Worm (Caenorhabditis elegans) whole organism, L3 larva: ENCODE data around the gene srj-11.

ENCODE experiments used
- ZK546.5 ChIP-seq: sonication (generic microtip); optimal IDR thresholded peaks from 2 replicates; lab custom pipeline; 2017; ENCODE audit warnings: missing biosample characterization, missing genetic modification characterization
- ceh-16 ChIP-seq: sonication (generic microtip); optimal IDR thresholded peaks from 2 replicates; lab custom pipeline; 2017; ENCODE audit warnings: missing biosample characterization, missing genetic modification characterization
- ceh-28 ChIP-seq: fragments of 150-350 bp; optimal IDR thresholded peaks from 2 replicates; lab custom pipeline; 2014; ENCODE audit warnings: missing biosample characterization, missing genetic modification reagents, missing genetic modification characterization
- ceh-82 ChIP-seq: fragments of 150-350 bp; optimal IDR thresholded peaks from 2 replicates; lab custom pipeline; 2014; ENCODE audit warnings: missing biosample characterization, missing genetic modification characterization
- ceh-9 ChIP-seq: sonication (generic microtip); optimal IDR thresholded peaks from 2 replicates; lab custom pipeline; 2018; ENCODE audit warnings: missing biosample characterization, missing genetic modification characterization
- daf-12 ChIP-seq: fragments of 150-350 bp; optimal IDR thresholded peaks from 2 replicates; lab custom pipeline; 2014; ENCODE audit warnings: missing biosample characterization, missing genetic modification reagents, missing genetic modification characterization
- egl-5 ChIP-seq: fragments of 150-350 bp; optimal IDR thresholded peaks from 2 replicates; lab custom pipeline; 2017; ENCODE audit warnings: missing biosample characterization, missing genetic modification reagents, missing genetic modification characterization, inconsistent platforms
- elt-1 ChIP-seq: fragments of 150-350 bp; optimal IDR thresholded peaks from 2 replicates; lab custom pipeline; 2014; ENCODE audit warnings: missing biosample characterization, missing genetic modification characterization
- elt-2 ChIP-seq: sonication (generic microtip); optimal IDR thresholded peaks from 2 replicates; lab custom pipeline; 2016; ENCODE audit warnings: missing genetic modification reagents, mild to moderate bottlenecking, missing genetic modification characterization, missing compliant biosample characterization
- elt-3 ChIP-seq, 3 experiments: fragments of 150-350 bp in 1 of 3; sonication (generic microtip) in 2 of 3; optimal IDR thresholded peaks; 2 replicates in 2 of 3; 4 replicates in 1 of 3; lab custom pipeline; 2014 to 2017; ENCODE audit warnings: missing biosample characterization in 3 of 3, missing genetic modification characterization in 3 of 3
- eor-1 ChIP-seq, 2 experiments: fragments of 150-350 bp; optimal IDR thresholded peaks; 2 replicates each; lab custom pipeline; 2014 to 2018; ENCODE audit warnings: missing biosample characterization in 2 of 2, missing genetic modification characterization in 2 of 2
- fkh-2 ChIP-seq: fragments of 150-350 bp; optimal IDR thresholded peaks from 2 replicates; lab custom pipeline; 2014; ENCODE audit warnings: missing biosample characterization, missing genetic modification reagents, missing genetic modification characterization
- fos-1 ChIP-seq: fragments of 150-350 bp; optimal IDR thresholded peaks from 2 replicates; lab custom pipeline; 2014; ENCODE audit warnings: missing biosample characterization, missing genetic modification characterization
- hmg-11 ChIP-seq: sonication (generic microtip); optimal IDR thresholded peaks from 2 replicates; lab custom pipeline; 2016; ENCODE audit warnings: missing genetic modification characterization, missing compliant biosample characterization
- lin-15B ChIP-seq: fragments of 150-350 bp; optimal IDR thresholded peaks from 2 replicates; lab custom pipeline; 2014; ENCODE audit warnings: missing biosample characterization, missing genetic modification characterization
- lin-39 ChIP-seq: fragments of 150-350 bp; optimal IDR thresholded peaks from 2 replicates; lab custom pipeline; 2018; ENCODE audit warnings: missing biosample characterization, missing genetic modification reagents, missing genetic modification characterization
- lsy-12 ChIP-seq: sonication (generic microtip); optimal IDR thresholded peaks from 2 replicates; lab custom pipeline; 2016; ENCODE audit warnings: mild to moderate bottlenecking, missing genetic modification characterization, missing compliant biosample characterization
- mdl-1 ChIP-seq: fragments of 150-350 bp; optimal IDR thresholded peaks from 2 replicates; lab custom pipeline; 2014; ENCODE audit warnings: missing biosample characterization, missing genetic modification characterization
- mml-1 ChIP-seq: fragments of 150-350 bp; sonication (generic microtip); optimal IDR thresholded peaks from 3 replicates; lab custom pipeline; 2014; ENCODE audit warnings: missing biosample characterization, missing genetic modification characterization
- nfya-1 ChIP-seq: sonication (generic microtip); optimal IDR thresholded peaks from 2 replicates; lab custom pipeline; 2017; ENCODE audit warnings: missing genetic modification characterization, mild to moderate bottlenecking, missing compliant biosample characterization, antibody characterized with exemption, moderate library complexity; ENCODE audit not compliant: insufficient read depth
- nhr-11 ChIP-seq: fragments of 150-350 bp; optimal IDR thresholded peaks from 2 replicates; lab custom pipeline; 2014; ENCODE audit warnings: missing biosample characterization, missing genetic modification characterization
- nhr-12 ChIP-seq: fragments of 150-350 bp; optimal IDR thresholded peaks from 2 replicates; lab custom pipeline; 2014; ENCODE audit warnings: missing biosample characterization, missing genetic modification characterization
- nhr-237 ChIP-seq: fragments of 150-350 bp; optimal IDR thresholded peaks from 2 replicates; lab custom pipeline; 2014; ENCODE audit warnings: missing biosample characterization, missing genetic modification characterization
- nhr-28 ChIP-seq: fragments of 150-350 bp; optimal IDR thresholded peaks from 2 replicates; lab custom pipeline; 2014; ENCODE audit warnings: missing biosample characterization, missing genetic modification characterization
- nhr-43 ChIP-seq: sonication (generic microtip); optimal IDR thresholded peaks from 2 replicates; lab custom pipeline; 2016; ENCODE audit warnings: mild to moderate bottlenecking, missing genetic modification characterization, missing compliant biosample characterization; ENCODE audit not compliant: poor library complexity, severe bottlenecking
- nhr-76 ChIP-seq: fragments of 150-350 bp; sonication (generic microtip); optimal IDR thresholded peaks from 5 replicates; lab custom pipeline; 2014; ENCODE audit warnings: missing biosample characterization, missing genetic modification characterization
- snpc-4 ChIP-seq: fragments of 150-350 bp; optimal IDR thresholded peaks from 2 replicates; lab custom pipeline; 2014; ENCODE audit warnings: missing biosample characterization, missing genetic modification characterization
- tbx-2 ChIP-seq: sonication (generic microtip); optimal IDR thresholded peaks from 2 replicates; lab custom pipeline; 2016; ENCODE audit warnings: mild to moderate bottlenecking, missing genetic modification characterization, missing compliant biosample characterization
- unc-39 ChIP-seq: sonication (generic microtip); optimal IDR thresholded peaks from 4 replicates; lab custom pipeline; 2017; ENCODE audit warnings: missing biosample characterization, missing genetic modification characterization
- ztf-11 ChIP-seq: fragments of 150-350 bp; optimal IDR thresholded peaks from 2 replicates; lab custom pipeline; 2014; ENCODE audit warnings: missing biosample characterization, missing genetic modification characterization

The srj-11 gene

DNA sequence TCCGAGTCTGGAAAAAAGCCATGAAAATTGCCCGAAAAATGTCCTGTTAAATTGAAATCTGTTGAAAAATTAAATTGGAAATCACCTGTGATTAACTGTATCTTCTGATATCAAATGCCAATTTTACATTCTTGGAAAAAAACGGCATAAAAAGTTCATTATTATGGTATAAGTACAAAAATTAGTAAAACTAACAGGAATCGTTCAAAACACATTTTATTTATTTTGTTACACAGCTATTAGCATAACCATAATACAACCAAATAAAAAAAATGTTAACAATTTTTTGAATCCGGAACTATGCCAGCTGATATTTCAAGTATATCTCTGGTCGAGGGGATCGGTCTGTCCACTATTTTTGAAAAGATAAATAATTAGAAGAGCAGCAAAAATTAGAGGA is 10.6 kb upstream of the srj-11 start, which contains the start of gene K08D9.10:
Gene K08D9.10 (plus strand): TSS at position 301 of the 400 bp plus-strand sequence.
- TF ChIP-seq mml-1 (tag; lab: Kevin White, UChicago) = no peak
- no peak for TF ChIP-seq nhr-237 (tag; lab: Kevin White, UChicago)
- no peak for TF ChIP-seq elt-1
- TF ChIP-seq nhr-12 (tag; lab: Kevin White, UChicago) = no peak
- no peak for TF ChIP-seq eor-1 (tag; optimal IDR thresholded peaks at IDR 0.05; lab: Kevin White, UChicago)
- no peak for TF ChIP-seq snpc-4 (tag; lab: Kevin White, UChicago)
- TF ChIP-seq nhr-11 (tag; lab: Kevin White, UChicago) = no peak
- no peak for TF ChIP-seq unc-39

DNA sequence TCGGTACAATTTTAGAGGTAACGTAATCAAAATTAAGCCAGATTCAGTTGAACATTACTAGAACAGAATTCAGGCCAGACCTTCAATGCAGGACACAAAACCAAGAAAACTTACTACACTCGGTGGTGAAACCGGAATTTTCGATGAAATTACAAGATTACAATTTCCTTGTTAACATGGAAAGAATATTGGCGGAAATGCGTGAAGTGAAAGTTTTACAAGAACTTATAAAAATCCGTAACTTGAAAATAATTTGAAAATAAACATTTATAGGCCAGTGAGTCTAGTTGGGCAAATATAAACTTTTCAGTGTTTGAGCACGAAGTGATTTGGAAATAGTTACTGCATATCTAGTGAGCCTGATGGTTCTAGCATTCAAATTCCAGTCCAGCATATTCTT is 6.3 kb upstream of the srj-11 start, which contains the start of gene K08D9.6:
Gene K08D9.6 (minus strand): TSS at position 101 of the 400 bp plus-strand sequence.
- TF ChIP-seq ceh-9 (tag; lab: Kevin White, UChicago) = no peak
- no peak for TF ChIP-seq nhr-12 (tag; lab: Kevin White, UChicago)
- no peak for TF ChIP-seq elt-1
- TF ChIP-seq nhr-28 = no peak
- no peak for TF ChIP-seq ceh-82 (tag; lab: Kevin White, UChicago)
- TF ChIP-seq lin-39 (tag; lab: Kevin White, UChicago) = no peak
- no peak for TF ChIP-seq lsy-12
- TF ChIP-seq fkh-2 = no peak
- TF ChIP-seq unc-39 = no peak
- no peak for TF ChIP-seq tbx-2
- TF ChIP-seq hmg-11 (tag; lab: Kevin White, UChicago) = no peak
- no peak for TF ChIP-seq elt-3 (tag; optimal IDR thresholded peaks at IDR 0.05; lab: Kevin White, UChicago)
- TF ChIP-seq nfya-1 (tag; lab: Kevin White, UChicago) = no peak
- TF ChIP-seq ZK546.5 = no peak
- TF ChIP-seq elt-2 = no peak
- TF ChIP-seq ceh-28 (tag; lab: Kevin White, UChicago) = no peak

- TF ChIP-seq nhr-43 (tag; lab: Kevin White, UChicago) (no peak), hmg-11 (tag; lab: Kevin White, UChicago) (no peak)
Measured at ce11 chrV:3236610-3237009, 4.6 kb upstream of the srj-11 start, which contains the start of the genes K08D9.9 and str-16. Gene K08D9.9, minus strand, starts transcription at chrV:3236710. Gene str-16, plus strand, starts transcription at chrV:3236875.

- no peak for TF ChIP-seq nhr-43 (tag; lab: Kevin White, UChicago)
- TF ChIP-seq egl-5 (tag; lab: Kevin White, UChicago) = no peak
- TF ChIP-seq nhr-237 (tag; lab: Kevin White, UChicago) = no peak
- no peak for TF ChIP-seq fos-1 (tag; lab: Kevin White, UChicago)
- TF ChIP-seq snpc-4 (tag; lab: Kevin White, UChicago) = no peak
- TF ChIP-seq nhr-11 (tag; lab: Kevin White, UChicago) = no peak
- TF ChIP-seq ceh-28 (tag; lab: Kevin White, UChicago) = no peak
- TF ChIP-seq hmg-11 (tag; lab: Kevin White, UChicago) = no peak
- TF ChIP-seq elt-2 = no peak
- no peak for TF ChIP-seq ztf-11
- TF ChIP-seq daf-12 (tag; lab: Kevin White, UChicago) = no peak
- no peak for TF ChIP-seq ceh-16 (tag; lab: Kevin White, UChicago)
- TF ChIP-seq mdl-1 (tag; lab: Kevin White, UChicago) = no peak
Measured at ce11 chrV:3242984-3243383, 1.8 kb downstream of the srj-11 start, which contains the start of gene gst-23. Gene gst-23, plus strand, starts transcription at chrV:3243284.

- TF ChIP-seq ceh-82 (tag; lab: Kevin White, UChicago) (no peak), unc-39 (no peak), ZK546.5 (no peak), nhr-11 (tag; lab: Kevin White, UChicago) (no peak), nhr-76 (no peak), nhr-28 (no peak), nhr-43 (tag; lab: Kevin White, UChicago) (no peak), nhr-12 (tag; lab: Kevin White, UChicago) (no peak), lin-15B (no peak), fkh-2 (no peak), nfya-1 (tag; lab: Kevin White, UChicago) (no peak), mml-1 (tag; lab: Kevin White, UChicago) (no peak), fos-1 (tag; lab: Kevin White, UChicago) (no peak), tbx-2 (no peak), egl-5 (tag; lab: Kevin White, UChicago) (no peak)
Measured at ce11 chrV:3244703-3245102, 3.5 kb downstream of the srj-11 start, which contains the start of gene srj-7. Gene srj-7, plus strand, starts transcription at chrV:3245003.
